Worm (Caenorhabditis elegans): Measurements from ENCODE around the gene C50D2.10.

Gene C50D2.10

DNA sequence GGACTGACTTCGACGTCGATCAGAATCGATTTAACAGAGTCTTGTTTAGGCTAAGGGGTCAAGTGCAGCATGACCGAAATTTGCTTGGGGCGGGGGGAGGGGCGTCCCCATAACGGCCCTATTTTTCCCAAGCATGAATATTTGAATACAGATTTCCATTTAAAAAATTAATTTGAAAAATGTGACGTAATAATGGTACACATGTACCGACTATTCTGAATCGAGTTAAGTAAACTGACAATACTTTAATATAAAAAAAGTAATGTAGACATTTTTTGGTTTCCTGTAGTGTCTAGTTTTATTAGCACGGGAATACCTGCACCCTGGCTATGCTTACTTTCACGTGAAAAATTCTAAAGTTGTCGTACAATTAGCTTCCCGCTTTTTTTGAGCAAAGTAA, 12.1 kb upstream of the C50D2.10 start:
- TF ChIP-seq nfya-1 (tag; optimal IDR thresholded peaks at IDR 0.05) (no peak), unc-86 (tag; optimal IDR thresholded peaks at IDR 0.05) (no peak), mec-3 (tag; optimal IDR thresholded peaks at IDR 0.05; ENCODE audit: borderline replicate concordance) (no peak), Y22D7AL.16 (tag; optimal IDR thresholded peaks at IDR 0.05) (no peak), pat-9 (tag; optimal IDR thresholded peaks at IDR 0.05) (no peak), hlh-30 (tag; optimal IDR thresholded peaks at IDR 0.05; ENCODE audit: insufficient read depth) (no peak), rnt-1 (tag; optimal IDR thresholded peaks at IDR 0.05) (no peak), ets-4 (tag; optimal IDR thresholded peaks at IDR 0.05) (no peak), unc-42 (tag; optimal IDR thresholded peaks at IDR 0.05) (no peak), fax-1 (tag; optimal IDR thresholded peaks at IDR 0.05) (no peak), F13H6.1 (tag; optimal IDR thresholded peaks at IDR 0.05) (no peak), ceh-48 (tag; optimal IDR thresholded peaks at IDR 0.05) (no peak), lin-11 (tag; optimal IDR thresholded peaks at IDR 0.05) (no peak), elt-2 (tag; optimal IDR thresholded peaks at IDR 0.05) (no peak), K02D7.2 (tag; optimal IDR thresholded peaks at IDR 0.05) (no peak), gmeb-2 (tag; optimal IDR thresholded peaks at IDR 0.05) (no peak), ceh-45 (GFP tag; IDR thresholded peaks at IDR 0.05) (no peak)

DNA sequence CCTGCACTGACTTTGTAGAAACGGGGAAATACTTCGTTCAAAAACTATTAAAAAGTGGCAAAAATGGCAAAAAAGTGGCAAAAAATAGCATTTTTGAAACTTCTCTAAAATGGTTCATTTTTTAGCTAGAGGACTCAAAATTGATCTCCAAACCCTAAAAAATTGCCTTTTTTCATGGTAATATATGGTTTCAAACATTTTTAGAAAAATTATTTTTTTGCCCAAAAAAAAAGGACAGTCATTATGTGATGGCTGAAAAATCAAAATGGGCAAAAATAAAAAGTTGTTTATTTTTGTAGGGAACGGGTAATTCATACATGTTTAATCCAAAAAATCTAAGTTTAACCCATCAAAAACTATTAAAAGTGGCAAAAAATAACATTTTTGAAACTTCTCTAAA, 11.0 kb upstream of the C50D2.10 start:
- TF ChIP-seq C38D4.7 (GFP tag; optimal IDR thresholded peaks at IDR 0.05) (no peak), elt-4 (tag; optimal IDR thresholded peaks at IDR 0.05) (no peak), unc-3 (GFP tag; conservative IDR thresholded peaks at IDR 0.05) (no peak), unc-3 (tag; optimal IDR thresholded peaks at IDR 0.05) (no peak), hlh-6 (tag; optimal IDR thresholded peaks at IDR 0.05) (no peak), ceh-9 (tag; optimal IDR thresholded peaks at IDR 0.05) (no peak), Y22D7AL.16 (tag; optimal IDR thresholded peaks at IDR 0.05) (no peak), unc-86 (tag; optimal IDR thresholded peaks at IDR 0.05) (no peak), lin-11 (tag; optimal IDR thresholded peaks at IDR 0.05) (no peak), ceh-48 (tag; optimal IDR thresholded peaks at IDR 0.05) (no peak), pqm-1 (tag; optimal IDR thresholded peaks at IDR 0.05) (no peak), dmd-4 (tag; optimal IDR thresholded peaks at IDR 0.05; ENCODE audit: borderline replicate concordance) (no peak), pros-1 (tag; optimal IDR thresholded peaks at IDR 0.05) (no peak), fkh-10 (GFP tag; optimal IDR thresholded peaks at IDR 0.05) (no peak), unc-55 (GFP tag; optimal IDR thresholded peaks at IDR 0.05) (no peak), npax-4 (tag; optimal IDR thresholded peaks at IDR 0.05) (no peak), sdc-2 (tag; optimal IDR thresholded peaks at IDR 0.05) (no peak), lim-6 (tag; optimal IDR thresholded peaks at IDR 0.05) (no peak)

DNA sequence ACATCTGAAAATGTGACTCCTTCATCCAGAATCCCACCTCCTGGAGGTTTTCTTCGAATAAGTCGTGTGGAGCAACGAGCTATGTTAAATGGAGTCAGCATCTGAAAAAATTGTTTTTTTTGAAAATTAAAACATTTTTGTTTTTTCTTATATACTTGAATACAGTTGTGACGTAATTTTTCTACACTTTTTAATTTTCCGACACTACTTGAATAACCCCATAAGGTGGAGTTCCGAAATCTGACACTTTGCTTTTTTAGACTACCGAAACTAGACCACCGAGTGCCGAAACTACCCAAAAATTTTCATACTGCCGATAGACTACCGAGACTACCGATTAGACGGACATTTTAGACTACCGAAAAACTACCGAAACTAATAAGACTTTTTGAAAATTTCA, 7.5 kb upstream of the C50D2.10 start, which contains the start of gene mcat-1:
TSS of gene mcat-1 (minus strand) at position 101 of the 400 bp plus-strand sequence.
- TF ChIP-seq ref-2 (tag; optimal IDR thresholded peaks at IDR 0.05) (no peak), lim-6 (tag; optimal IDR thresholded peaks at IDR 0.05) (no peak), pqm-1 (tag; optimal IDR thresholded peaks at IDR 0.05) (no peak), ceh-31 (tag; optimal IDR thresholded peaks at IDR 0.05) (no peak), zip-5 (tag; optimal IDR thresholded peaks at IDR 0.05) (no peak), sdc-2 (tag; optimal IDR thresholded peaks at IDR 0.05) (no peak)

DNA sequence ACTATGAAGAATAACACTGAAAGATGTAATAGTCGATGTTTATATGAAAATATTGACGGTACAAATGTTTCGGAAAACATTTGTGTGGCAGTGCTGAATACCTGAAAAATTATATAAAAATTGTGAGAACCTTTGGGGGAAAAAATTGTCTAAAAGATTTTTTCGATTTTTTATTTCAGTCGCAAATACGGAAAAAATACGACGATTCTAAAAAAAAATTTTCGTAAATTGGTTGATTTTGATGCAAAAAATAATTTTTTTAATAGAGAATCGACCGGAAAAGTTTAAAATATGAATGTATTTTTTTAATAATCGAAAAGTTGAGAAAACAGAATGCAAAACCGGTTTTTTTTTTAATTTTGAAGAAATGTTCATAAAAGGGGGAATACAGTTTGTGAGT, 3.8 kb upstream of the C50D2.10 start, which contains the start of gene C50D2.7:
TSS of gene C50D2.7 (minus strand) at position 101 of the 400 bp plus-strand sequence.
- no peak for TF ChIP-seq unc-3 (GFP tag; conservative IDR thresholded peaks at IDR 0.05)
- no peak for TF ChIP-seq unc-3 (tag; optimal IDR thresholded peaks at IDR 0.05)
- TF ChIP-seq ets-4 (tag; optimal IDR thresholded peaks at IDR 0.05) = no peak
- no peak for TF ChIP-seq hlh-13 (GFP tag; optimal IDR thresholded peaks at IDR 0.05)
- no peak for TF ChIP-seq npax-4 (tag; optimal IDR thresholded peaks at IDR 0.05)
- no peak for TF ChIP-seq ceh-30 (tag; optimal IDR thresholded peaks at IDR 0.05)
- no peak for TF ChIP-seq pat-9 (tag; optimal IDR thresholded peaks at IDR 0.05)
- no peak for TF ChIP-seq K09A11.1 (tag; optimal IDR thresholded peaks at IDR 0.05; ENCODE audit: insufficient read depth)
- no peak for TF ChIP-seq madf-2 (tag; optimal IDR thresholded peaks at IDR 0.05)
- no peak for TF ChIP-seq ceh-31 (tag; optimal IDR thresholded peaks at IDR 0.05)
- no peak for TF ChIP-seq ahr-1 (tag; optimal IDR thresholded peaks at IDR 0.05)
- no peak for TF ChIP-seq Y22D7AL.16 (tag; optimal IDR thresholded peaks at IDR 0.05)
- TF ChIP-seq ceh-6 (GFP tag; optimal IDR thresholded peaks at IDR 0.05) = no peak
- no peak for TF ChIP-seq ceh-48 (tag; optimal IDR thresholded peaks at IDR 0.05)
- no peak for TF ChIP-seq pag-3 (tag; optimal IDR thresholded peaks at IDR 0.05; ENCODE audit: borderline replicate concordance)
- TF ChIP-seq elt-4 (tag; optimal IDR thresholded peaks at IDR 0.05) = no peak
- no peak for TF ChIP-seq fkh-10 (GFP tag; optimal IDR thresholded peaks at IDR 0.05)
- TF ChIP-seq ceh-24 (tag; optimal IDR thresholded peaks at IDR 0.05) = no peak

Data from whole organism, late embryonic.